Fruit fly (Drosophila melanogaster): ENCODE data around the gene CG6959.

dm6 chr3R:11847379-11847778 lies 21.9 kb downstream of the CG6959 start:
- TF ChIP-seq h (optimal IDR thresholded peaks at IDR 0.05): no peak
- no peak for TF ChIP-seq insv (optimal IDR thresholded peaks at IDR 0.05)
- TF ChIP-seq psq (optimal IDR thresholded peaks at IDR 0.05): no peak
- no peak for TF ChIP-seq ttk (optimal IDR thresholded peaks at IDR 0.05)
- TF ChIP-seq Myc (optimal IDR thresholded peaks at IDR 0.05): no peak
- TF ChIP-seq Sin3A (optimal IDR thresholded peaks at IDR 0.05): no peak
